Fruit fly (Drosophila melanogaster): ENCODE measurements around the gene CG33639.

CG33639 gene

DNA sequence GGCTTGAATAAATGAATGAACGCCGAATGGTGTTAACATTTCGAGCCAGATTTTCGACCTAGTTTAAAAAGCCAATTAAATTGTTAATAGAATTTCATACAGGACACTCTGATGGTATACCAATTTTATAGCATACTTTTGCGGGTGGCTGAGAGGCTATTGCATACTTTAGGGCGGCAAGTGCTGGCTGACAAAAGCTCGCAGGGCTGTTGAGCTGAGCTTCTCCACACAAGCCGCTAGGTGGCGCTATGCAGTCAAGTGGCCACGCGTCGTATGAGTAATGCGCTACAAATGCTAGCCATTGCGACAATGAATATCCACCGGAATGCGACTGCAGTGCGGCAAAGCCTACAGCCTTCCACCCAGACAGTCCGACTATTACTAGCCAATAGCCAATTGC, 13.4 kb upstream of the CG33639 start (continued):
- TF ChIP-seq CG14667 (GFP tag; IDR thresholded peaks at IDR 0.05) = no peak
- no peak for TF ChIP-seq CG14441 (GFP tag; IDR thresholded peaks at IDR 0.05)
- TF ChIP-seq dpn (GFP tag; optimal IDR thresholded peaks at IDR 0.05) = peak in 1 of 2 experiments; percentile 48
- TF ChIP-seq dmrt11E (tag; optimal IDR thresholded peaks at IDR 0.05) = no peak
- no peak for TF ChIP-seq Ssrp (tag; optimal IDR thresholded peaks at IDR 0.05)
- TF ChIP-seq CG7556 (GFP tag; optimal IDR thresholded peaks at IDR 0.05) = no peak
- no peak for TF ChIP-seq dmrt99B (tag; optimal IDR thresholded peaks at IDR 0.05)
- TF ChIP-seq Lhr (GFP tag; optimal IDR thresholded peaks at IDR 0.05) = peak; percentile 71
- no peak for TF ChIP-seq Hand (GFP tag; optimal IDR thresholded peaks at IDR 0.05)
- TF ChIP-seq wdn (GFP tag; IDR thresholded peaks at IDR 0.05) = no peak
- no peak for TF ChIP-seq PHDP (tag; optimal IDR thresholded peaks at IDR 0.05)
- peak; percentile 42 for TF ChIP-seq CoRest (tag; optimal IDR thresholded peaks at IDR 0.05)
- TF ChIP-seq CG10462 (GFP tag; optimal IDR thresholded peaks at IDR 0.05) = no peak
- peak; percentile 58 for TF ChIP-seq CG1603 (tag; optimal IDR thresholded peaks at IDR 0.05)
- no peak for TF ChIP-seq CG4617 (GFP tag; optimal IDR thresholded peaks at IDR 0.05; ENCODE audit: borderline replicate concordance)
- no peak for TF ChIP-seq CG3163 (GFP tag; optimal IDR thresholded peaks at IDR 0.05)
- TF ChIP-seq eve (GFP tag; optimal IDR thresholded peaks at IDR 0.05) = no peak
- TF ChIP-seq ken (GFP tag; IDR thresholded peaks at IDR 0.05) = peak; percentile 59; the same call in 2 of the 3 replicates
- no peak for TF ChIP-seq her (GFP tag; optimal IDR thresholded peaks at IDR 0.05)
- no peak for TF ChIP-seq gce (GFP tag; IDR thresholded peaks at IDR 0.05)
- no peak for TF ChIP-seq inv (GFP tag; IDR thresholded peaks at IDR 0.05; ENCODE audit: partially characterized antibody)
- TF ChIP-seq klu (GFP tag; IDR thresholded peaks at IDR 0.05) = no peak
- TF ChIP-seq croc (GFP tag; conservative IDR thresholded peaks at IDR 0.05) = no peak
- TF ChIP-seq CG2678 (tag; optimal IDR thresholded peaks at IDR 0.05) = no peak
- TF ChIP-seq Bdp1 (GFP tag; optimal IDR thresholded peaks at IDR 0.05) = no peak
- TF ChIP-seq CG8478 (optimal IDR thresholded peaks at IDR 0.05) = no peak
- peak; percentile 3 for TF ChIP-seq CG18262 (tag; optimal IDR thresholded peaks at IDR 0.05)
- peak; percentile 44 for TF ChIP-seq zen (tag; optimal IDR thresholded peaks at IDR 0.05)
- 0 out of 3 replicates have a peak, but pooled peaks have one; percentile 41 for TF ChIP-seq Mrtf (GFP tag; IDR thresholded peaks at IDR 0.05)
- no peak for TF ChIP-seq pzg (GFP tag; optimal IDR thresholded peaks at IDR 0.05)
- no peak for TF ChIP-seq CG15269 (tag; optimal IDR thresholded peaks at IDR 0.05)
- TF ChIP-seq D19A (tag; optimal IDR thresholded peaks at IDR 0.05) = no peak
- no peak for TF ChIP-seq CG11247 (GFP tag; IDR thresholded peaks at IDR 0.05)
- TF ChIP-seq usp (GFP tag; optimal IDR thresholded peaks at IDR 0.05) = no peak
- TF ChIP-seq lov (optimal IDR thresholded peaks at IDR 0.05) = no peak
- TF ChIP-seq lov (GFP tag; IDR thresholded peaks at IDR 0.05) = no peak
- no peak for TF ChIP-seq Vsx1 (GFP tag; optimal IDR thresholded peaks at IDR 0.05)
- no peak for TF ChIP-seq CG1024 (GFP tag; IDR thresholded peaks at IDR 0.05)
- TF ChIP-seq Hey (tag; optimal IDR thresholded peaks at IDR 0.05) = no peak
- TF ChIP-seq CG12219 (GFP tag; optimal IDR thresholded peaks at IDR 0.05) = no peak
- TF ChIP-seq ATbp (GFP tag; optimal IDR thresholded peaks at IDR 0.05) = no peak
- no peak for TF ChIP-seq D (optimal IDR thresholded peaks at IDR 0.05)
- TF ChIP-seq D (GFP tag; optimal IDR thresholded peaks at IDR 0.05) = no peak
- no peak for TF ChIP-seq CG18476 (GFP tag; optimal IDR thresholded peaks at IDR 0.05)
- TF ChIP-seq gt (GFP tag; IDR thresholded peaks at IDR 0.05) = no peak
- no peak for TF ChIP-seq grn (GFP tag; optimal IDR thresholded peaks at IDR 0.05)
- no peak for TF ChIP-seq kah (GFP tag; optimal IDR thresholded peaks at IDR 0.05)
- TF ChIP-seq CG17568 (GFP tag; optimal IDR thresholded peaks at IDR 0.05) = no peak
- no peak for TF ChIP-seq Dek (tag; optimal IDR thresholded peaks at IDR 0.05)
- no peak for TF ChIP-seq Doc2 (GFP tag; IDR thresholded peaks at IDR 0.05)
- TF ChIP-seq cato (GFP tag; optimal IDR thresholded peaks at IDR 0.05; ENCODE audit: borderline replicate concordance) = no peak
- TF ChIP-seq dysf (GFP tag; IDR thresholded peaks at IDR 0.05) = 0 out of 3 replicates have a peak, but pooled peaks have one; percentile 11

Measured in whole organism, embryonic.